Worm (Caenorhabditis elegans) whole organism, midembryonic: ENCODE data around the gene C23G10.1.

Experiments
- T22C8.4 ChIP-seq: fragments of 200-800 bp; sonication (Bioruptor generic); IDR thresholded peaks from 2 replicates; pipeline ENCODE4 v1.3.6; 2022; ENCODE audit warnings: missing genetic modification characterization, missing compliant biosample characterization
- cog-1 ChIP-seq: sonication (generic microtip); optimal IDR thresholded peaks from 2 replicates; lab custom pipeline; 2016; ENCODE audit warnings: missing genetic modification characterization, missing compliant biosample characterization
- flt-1 ChIP-seq: fragments of 200-800 bp; sonication (Bioruptor generic); IDR thresholded peaks from 2 replicates; pipeline ENCODE4 v1.3.6; 2022; ENCODE audit warnings: missing genetic modification characterization, missing compliant biosample characterization
- klf-2 ChIP-seq: fragments of 200-800 bp; sonication (Bioruptor generic); conservative IDR thresholded peaks from 2 replicates; pipeline ENCODE4 v1.3.6; 2022; ENCODE audit warnings: missing genetic modification reagents, missing genetic modification characterization, missing compliant biosample characterization
- med-1 ChIP-seq: sonication (generic microtip); optimal IDR thresholded peaks from 2 replicates; lab custom pipeline; 2017; ENCODE audit warnings: missing genetic modification characterization, mild to moderate bottlenecking, missing compliant biosample characterization, antibody characterized with exemption, missing genetic modification reagents; ENCODE audit not compliant: insufficient read depth
- ref-1 ChIP-seq: fragments of 200-800 bp; sonication (Bioruptor generic); conservative IDR thresholded peaks from 2 replicates; pipeline ENCODE4 v1.3.6; 2022; ENCODE audit warnings: missing genetic modification reagents, missing genetic modification characterization, missing compliant biosample characterization
- ztf-29 ChIP-seq: fragments of 200-800 bp; sonication (Bioruptor generic); IDR thresholded peaks from 2 replicates; pipeline ENCODE4 v1.3.6; 2022; ENCODE audit warnings: missing genetic modification reagents, missing genetic modification characterization, missing compliant biosample characterization

DNA sequence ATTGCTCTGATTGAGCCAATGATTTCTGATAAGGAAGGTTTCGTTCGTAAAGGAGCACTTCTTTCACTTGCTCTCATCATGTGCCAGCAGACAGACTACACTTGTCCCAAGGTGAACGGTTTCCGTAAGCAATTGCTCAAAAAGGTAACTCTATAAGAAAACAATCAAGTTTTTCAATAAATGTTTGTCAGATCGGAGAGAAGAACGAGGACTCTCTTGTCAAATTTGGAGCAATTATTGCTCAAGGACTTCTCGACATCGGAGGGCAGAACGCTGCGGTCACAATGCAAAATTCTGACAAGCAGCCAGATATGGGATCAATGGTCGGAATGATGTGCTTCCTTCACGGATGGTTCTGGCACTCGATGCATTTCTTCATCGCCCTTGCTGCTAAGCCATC, 7.8 kb upstream of the C23G10.1 start:
- TF ChIP-seq ref-1 (GFP tag; lab: Robert Waterston, UW) (no peak), T22C8.4 (no peak), flt-1 (GFP tag; lab: Robert Waterston, UW) (no peak), cog-1 (tag; lab: Kevin White, UChicago) (no peak), ztf-29 (no peak), med-1 (GFP tag; lab: Kevin White, UChicago) (no peak), klf-2 (GFP tag; lab: Robert Waterston, UW) (no peak)
